Fruit fly (Drosophila melanogaster) whole organism, pupa: Measurements from ENCODE around the gene rt.

ENCODE experiments used
- CG10348 ChIP-seq: fragments of 200-800 bp; sonication (Bioruptor generic); IDR thresholded peaks from 2 replicates; pipeline ENCODE4 v1.3.6; 2022; ENCODE audit warnings: missing biosample characterization, missing genetic modification characterization
- CG12605 ChIP-seq: fragments of 200-800 bp; sonication (Bioruptor generic); IDR thresholded peaks from 2 replicates; pipeline ENCODE4 v1.3.6; 2022; ENCODE audit warnings: missing biosample characterization, missing genetic modification characterization
- CG13204 ChIP-seq: fragments of 200-800 bp; sonication (Bioruptor generic); optimal IDR thresholded peaks from 2 replicates; lab custom pipeline; 2018; ENCODE audit warnings: missing biosample characterization, mild to moderate bottlenecking, missing genetic modification characterization, moderate library complexity
- CG14655 ChIP-seq: fragments of 200-800 bp; sonication (Bioruptor generic); optimal IDR thresholded peaks from 3 replicates; lab custom pipeline; 2017; ENCODE audit warnings: mild to moderate bottlenecking, missing biosample characterization, missing genetic modification reagents, missing genetic modification characterization
- CG15710 ChIP-seq: fragments of 200-800 bp; sonication (Bioruptor generic); optimal IDR thresholded peaks from 2 replicates; lab custom pipeline; 2018; ENCODE audit warnings: missing biosample characterization, mild to moderate bottlenecking, missing genetic modification characterization, moderate library complexity
- CG17806 ChIP-seq: fragments of 200-800 bp; sonication (Bioruptor generic); optimal IDR thresholded peaks from 2 replicates; lab custom pipeline; 2018; ENCODE audit warnings: missing biosample characterization, mild to moderate bottlenecking, missing genetic modification characterization, moderate library complexity
- CG32121 ChIP-seq: fragments of 200-800 bp; sonication (Bioruptor generic); IDR thresholded peaks from 2 replicates; pipeline ENCODE4 v1.3.6; 2022; ENCODE audit warnings: missing biosample characterization, missing genetic modification characterization
- CG4496 ChIP-seq: fragments of 200-800 bp; sonication (Bioruptor generic); IDR thresholded peaks from 3 replicates; pipeline ENCODE4 v1.3.6; 2022; ENCODE audit warnings: missing biosample characterization, missing genetic modification characterization
- CG8159 ChIP-seq: fragments of 200-800 bp; sonication (Bioruptor generic); optimal IDR thresholded peaks from 3 replicates; lab custom pipeline; 2018; ENCODE audit warnings: missing biosample characterization, mild to moderate bottlenecking, missing genetic modification characterization, moderate library complexity
- CG8301 ChIP-seq: fragments of 200-800 bp; sonication (Bioruptor generic); optimal IDR thresholded peaks from 2 replicates; lab custom pipeline; 2018; ENCODE audit warnings: missing biosample characterization, mild to moderate bottlenecking, missing genetic modification characterization
- CG9948 ChIP-seq: fragments of 200-800 bp; sonication (Bioruptor generic); optimal IDR thresholded peaks from 2 replicates; lab custom pipeline; 2018; ENCODE audit warnings: missing biosample characterization, mild to moderate bottlenecking, missing genetic modification characterization, moderate library complexity
- D1 ChIP-seq: fragments of 200-800 bp; sonication (Bioruptor generic); optimal IDR thresholded peaks from 2 replicates; lab custom pipeline; 2018; ENCODE audit warnings: missing biosample characterization, mild to moderate bottlenecking, missing genetic modification characterization, moderate library complexity
- EcR ChIP-seq: fragments of 200-800 bp; sonication (Bioruptor generic); optimal IDR thresholded peaks from 3 replicates; lab custom pipeline; 2019; ENCODE audit warnings: missing biosample characterization, missing genetic modification characterization, mild to moderate bottlenecking, moderate library complexity, missing genetic modification reagents
- Ets98B ChIP-seq: fragments of 200-800 bp; sonication (Bioruptor generic); IDR thresholded peaks from 2 replicates; pipeline ENCODE4 v1.3.6; 2022; ENCODE audit warnings: missing biosample characterization, missing genetic modification characterization
- Pif1A ChIP-seq: fragments of 200-800 bp; sonication (Bioruptor generic); optimal IDR thresholded peaks from 3 replicates; lab custom pipeline; 2016; ENCODE audit warnings: missing biosample characterization, missing genetic modification characterization
- Pif1B ChIP-seq: fragments of 200-800 bp; sonication (Bioruptor generic); optimal IDR thresholded peaks from 3 replicates; lab custom pipeline; 2016; ENCODE audit warnings: missing biosample characterization, missing genetic modification characterization
- Snoo ChIP-seq: fragments of 200-800 bp; sonication (Bioruptor generic); optimal IDR thresholded peaks from 3 replicates; lab custom pipeline; 2017; ENCODE audit warnings: missing biosample characterization, mild to moderate bottlenecking, missing genetic modification characterization, inconsistent platforms
- fd96Ca ChIP-seq: fragments of 200-800 bp; sonication (Bioruptor generic); IDR thresholded peaks from 3 replicates; pipeline ENCODE4 v1.3.6; 2022; ENCODE audit warnings: missing biosample characterization, missing genetic modification characterization
- gl ChIP-seq: fragments of 200-800 bp; sonication (Bioruptor generic); optimal IDR thresholded peaks from 2 replicates; lab custom pipeline; 2018; ENCODE audit warnings: missing biosample characterization, mild to moderate bottlenecking, missing genetic modification characterization
- rn ChIP-seq: fragments of 200-800 bp; sonication (Bioruptor generic); IDR thresholded peaks from 2 replicates; pipeline ENCODE4 v1.3.6; 2022; ENCODE audit warnings: missing biosample characterization, missing genetic modification characterization

The rt gene

DNA sequence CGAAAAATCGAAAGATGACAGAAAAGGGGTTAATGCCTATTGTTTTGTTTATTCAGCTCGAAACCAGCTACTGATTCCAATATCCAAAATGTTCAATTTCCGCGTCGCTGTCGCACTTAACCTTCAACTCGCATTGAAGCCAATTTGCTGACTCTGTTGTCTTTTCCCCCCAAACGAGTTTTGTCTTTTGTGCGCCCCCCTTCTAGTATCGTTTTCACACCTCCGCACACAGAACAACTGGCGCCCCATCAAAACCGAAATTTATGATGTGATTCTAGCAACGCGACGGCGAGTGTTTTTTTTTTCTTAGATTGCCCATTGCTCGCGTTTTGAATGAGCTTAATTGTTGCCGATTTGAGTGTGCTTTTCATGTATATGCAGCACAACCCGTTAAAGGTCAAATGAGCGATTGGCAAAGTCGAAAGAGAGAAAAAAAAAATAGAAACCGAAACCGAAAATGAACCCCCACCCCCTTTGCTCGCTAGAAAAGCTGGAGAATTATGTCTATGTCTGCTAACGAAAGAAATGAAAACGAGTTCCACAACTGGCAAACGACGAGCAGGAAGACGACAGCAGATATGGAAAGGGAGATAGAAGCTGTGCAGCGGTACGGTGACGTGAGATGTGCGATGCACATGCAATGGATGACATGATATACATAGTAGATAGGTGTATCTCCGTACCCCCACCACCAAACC lies 37.1 kb downstream of the rt start:
- TF ChIP-seq CG4496 (GFP tag; lab: Robert Waterston, UW) (0 out of 3 replicates have a peak, but pooled peaks have one; percentile 10), CG13204 (GFP tag; lab: Kevin White, UChicago) (no peak), CG14655 (GFP tag; lab: Kevin White, UChicago) (peak; percentile 16)

DNA sequence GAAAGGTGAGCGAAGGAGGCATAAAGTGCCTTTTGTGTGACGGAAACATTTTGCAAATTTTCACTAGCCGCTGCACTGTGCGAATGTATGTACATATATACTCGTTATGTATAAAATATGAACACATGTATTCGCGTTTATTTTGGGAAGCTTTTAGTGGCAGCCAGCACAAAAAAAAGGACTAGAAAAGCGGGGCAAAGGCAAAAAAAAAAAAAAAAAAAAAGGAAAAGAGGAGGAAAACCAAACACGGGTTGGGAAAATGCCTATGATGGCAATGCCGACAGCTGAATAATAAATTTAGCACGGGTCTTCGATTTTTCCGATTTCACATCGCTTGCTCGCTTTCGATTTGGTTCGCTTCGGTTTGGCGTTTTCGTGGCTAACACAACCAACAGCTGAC lies 38.1 kb downstream of the rt start:
- no peak for TF ChIP-seq Pif1A
- no peak for TF ChIP-seq CG15710 (tag; lab: Kevin White, UChicago)
- TF ChIP-seq CG10348 = no peak
- no peak for TF ChIP-seq Pif1B (GFP tag; lab: Kevin White, UChicago)
- TF ChIP-seq CG8301 (tag; lab: Kevin White, UChicago) = no peak
- no peak for TF ChIP-seq CG13204 (GFP tag; lab: Kevin White, UChicago)
- no peak for TF ChIP-seq Snoo (tag; lab: Kevin White, UChicago)
- peak; percentile 51 for TF ChIP-seq Ets98B (GFP tag; lab: Robert Waterston, UW)
- 0 out of 3 replicates have a peak, but pooled peaks have one; percentile 37 for TF ChIP-seq fd96Ca
- TF ChIP-seq CG8159 (tag; lab: Kevin White, UChicago) = no peak
- no peak for TF ChIP-seq CG9948 (tag; lab: Kevin White, UChicago)
- peak; percentile 58 for TF ChIP-seq CG12605 (GFP tag; lab: Robert Waterston, UW)
- TF ChIP-seq, all 21 proteins: peak for 3

DNA sequence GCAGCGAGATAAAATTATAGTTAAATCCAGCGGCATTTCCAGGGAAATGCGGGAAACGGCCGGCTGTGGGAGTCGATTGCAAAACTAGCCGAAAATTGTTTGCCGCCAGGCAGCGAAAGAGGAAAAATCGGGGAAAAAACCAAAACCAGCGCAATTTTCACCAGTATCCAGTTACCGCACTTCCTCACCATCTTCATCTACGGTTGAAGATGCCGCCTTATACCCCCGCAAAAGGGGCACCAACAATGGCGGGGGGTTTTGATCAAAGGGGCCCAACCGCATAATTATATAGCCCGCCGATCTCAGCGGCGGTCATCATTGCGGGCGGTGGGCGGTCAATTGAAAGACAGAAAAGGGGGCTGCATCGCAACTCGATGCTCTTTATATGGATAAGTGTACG lies 39.6 kb downstream of the rt start:
- no peak for TF ChIP-seq Pif1B (GFP tag; lab: Kevin White, UChicago)
- TF ChIP-seq CG4496 (GFP tag; lab: Robert Waterston, UW) = no peak
- no peak for TF ChIP-seq CG15710 (tag; lab: Kevin White, UChicago)
- TF ChIP-seq Snoo (tag; lab: Kevin White, UChicago) = no peak
- TF ChIP-seq CG9948 (tag; lab: Kevin White, UChicago) = no peak
- no peak for TF ChIP-seq Pif1A
- TF ChIP-seq CG8301 (tag; lab: Kevin White, UChicago) = no peak
- TF ChIP-seq CG14655 (GFP tag; lab: Kevin White, UChicago) = no peak
- TF ChIP-seq D1 (tag; lab: Kevin White, UChicago) = no peak
- TF ChIP-seq gl (tag; lab: Kevin White, UChicago) = no peak
- TF ChIP-seq CG8159 (tag; lab: Kevin White, UChicago) = no peak
- no peak for TF ChIP-seq CG13204 (GFP tag; lab: Kevin White, UChicago)
- TF ChIP-seq EcR = no peak
- no peak for TF ChIP-seq Ets98B (GFP tag; lab: Robert Waterston, UW)
- no peak for TF ChIP-seq rn (GFP tag; lab: Robert Waterston, UW)

DNA sequence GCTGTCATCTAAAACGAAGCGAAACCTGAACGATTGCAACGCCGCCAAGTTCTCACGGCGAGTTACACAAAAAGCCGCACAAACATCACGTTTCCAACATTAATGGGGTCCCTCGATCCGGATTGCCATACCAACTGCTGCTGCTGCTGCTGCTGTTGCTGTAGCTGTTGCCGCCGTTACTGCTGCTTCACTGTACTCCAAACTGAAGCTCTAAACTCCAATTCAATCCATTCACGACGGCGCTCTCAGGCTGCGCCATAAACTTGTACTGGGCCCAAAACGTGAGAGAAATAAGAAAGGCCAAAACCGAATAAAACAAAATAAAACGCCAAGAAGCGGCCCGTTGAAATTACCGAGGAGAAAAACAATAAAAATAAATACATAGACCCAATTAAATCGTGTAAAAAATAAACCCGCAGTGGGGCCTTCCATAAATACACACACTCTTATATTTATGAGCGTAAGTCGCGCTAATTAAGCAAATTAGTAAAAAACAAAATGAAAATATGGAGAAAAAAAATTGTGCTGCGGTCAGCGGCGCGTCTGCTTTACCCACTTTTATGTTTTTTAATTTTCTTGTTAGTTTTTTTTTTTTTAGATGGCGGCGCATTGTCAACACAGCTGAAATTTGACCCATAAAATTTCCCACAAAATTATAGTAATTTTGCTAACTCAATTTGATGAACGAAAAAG lies 40.1 kb downstream of the rt start:
- TF ChIP-seq CG17806 (tag; lab: Kevin White, UChicago) (no peak), CG9948 (tag; lab: Kevin White, UChicago) (no peak), Ets98B (GFP tag; lab: Robert Waterston, UW) (peak; percentile 13; the same call in 1 of the 2 replicates), Snoo (tag; lab: Kevin White, UChicago) (no peak)

DNA sequence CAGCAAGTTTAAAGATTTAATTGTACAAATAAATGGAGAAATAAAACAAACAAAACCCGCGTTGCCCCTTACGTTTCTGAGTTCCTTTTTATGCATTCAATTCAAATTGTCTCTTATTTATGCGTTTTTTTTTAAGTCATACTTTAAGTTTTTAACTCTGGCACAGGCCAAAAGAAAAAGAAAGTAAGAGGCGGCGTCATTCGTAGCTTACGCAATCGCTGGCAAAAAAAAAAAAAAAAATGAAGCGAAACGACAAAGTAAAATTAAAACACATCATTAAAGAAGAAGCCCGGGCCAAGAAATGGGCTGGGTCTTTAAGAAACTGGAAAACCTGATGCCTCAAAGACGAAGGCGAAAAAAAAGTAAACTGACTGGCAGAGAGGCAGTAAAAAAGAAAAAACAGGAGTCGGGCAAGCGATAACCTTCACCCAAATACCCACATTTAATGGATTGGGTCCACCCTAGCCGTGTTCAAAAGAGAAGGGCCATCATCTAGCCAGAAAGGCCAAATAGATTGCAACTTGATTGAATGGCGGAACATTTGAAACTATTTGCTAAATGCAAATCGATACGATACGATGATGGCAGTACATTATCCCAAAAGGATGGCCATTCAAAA lies 43.8 kb downstream of the rt start:
- TF ChIP-seq CG8159 (tag; lab: Kevin White, UChicago) (peak; percentile 83), D1 (tag; lab: Kevin White, UChicago) (no peak), Snoo (tag; lab: Kevin White, UChicago) (no peak), CG4496 (GFP tag; lab: Robert Waterston, UW) (0 out of 3 replicates have a peak, but pooled peaks have one; percentile 22)

DNA sequence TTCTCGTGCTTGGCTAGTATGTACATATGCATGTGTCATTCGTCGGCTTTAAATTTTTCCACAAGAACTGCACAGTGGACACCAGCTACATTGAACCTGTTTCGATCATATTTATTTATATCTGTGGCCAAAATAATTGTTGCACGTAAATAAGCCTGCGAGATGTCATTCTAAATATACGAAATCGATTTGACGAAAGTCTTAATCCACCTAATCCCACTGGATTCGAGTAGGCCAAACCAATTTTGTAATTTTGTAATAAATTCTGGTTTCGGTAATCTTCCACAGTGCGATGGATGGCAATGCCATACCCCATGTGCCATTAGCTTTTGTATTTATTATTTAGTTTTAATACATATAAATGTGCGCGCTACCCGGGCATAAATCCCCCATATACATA lies 44.6 kb downstream of the rt start:
- TF ChIP-seq CG4496 (GFP tag; lab: Robert Waterston, UW) (no peak), CG10348 (no peak)

DNA sequence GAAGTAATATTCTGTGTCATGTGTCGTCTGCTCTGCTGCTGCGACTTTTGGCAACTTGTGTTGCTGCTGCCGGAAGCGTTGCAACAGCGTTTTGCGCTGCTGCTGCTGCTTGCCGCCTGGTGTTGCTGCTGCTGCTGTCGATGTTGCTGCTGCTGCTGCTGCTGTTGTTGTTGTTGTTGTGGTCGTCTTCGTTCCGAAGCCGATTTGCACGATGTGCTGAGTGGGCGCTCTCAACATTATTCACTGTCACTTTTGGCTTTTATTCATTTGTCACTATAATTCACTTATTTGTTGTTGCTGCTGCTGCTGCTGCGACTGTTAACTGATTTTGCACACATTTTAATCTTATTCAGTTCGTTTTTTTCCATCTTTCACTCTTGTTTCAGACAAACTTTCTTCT lies 45.1 kb downstream of the rt start:
- TF ChIP-seq rn (GFP tag; lab: Robert Waterston, UW) (no peak), Snoo (tag; lab: Kevin White, UChicago) (no peak), Ets98B (GFP tag; lab: Robert Waterston, UW) (no peak), CG32121 (no peak), gl (tag; lab: Kevin White, UChicago) (no peak), CG10348 (no peak), CG8301 (tag; lab: Kevin White, UChicago) (no peak), CG14655 (GFP tag; lab: Kevin White, UChicago) (no peak), CG13204 (GFP tag; lab: Kevin White, UChicago) (no peak)
